Fruit fly (Drosophila melanogaster): ENCODE data around the gene XNP.
A peak's percentile ranks its signal among the peaks of the same experiment; 100 is the strongest.

XNP gene

DNA sequence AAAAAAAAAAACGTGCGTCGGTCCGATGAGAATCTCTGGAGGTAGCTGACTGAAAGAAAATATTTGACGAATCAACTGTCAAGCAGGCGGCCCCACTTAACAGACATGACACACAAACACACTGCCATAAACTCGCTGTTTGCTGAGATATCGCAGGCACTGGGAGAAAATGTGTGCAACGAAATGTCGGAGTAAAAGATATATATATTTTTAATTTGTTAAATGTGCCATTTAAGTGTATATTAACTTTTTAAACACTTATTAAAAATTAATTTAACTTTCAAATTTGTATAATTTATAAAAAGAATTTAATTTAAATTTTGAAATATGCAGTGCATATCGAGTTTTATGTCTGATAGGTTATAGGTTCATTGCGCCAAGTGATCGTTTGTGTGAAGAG lies 6.5 kb upstream of the XNP start (continued):
- TF ChIP-seq tup (GFP tag; optimal IDR thresholded peaks at IDR 0.05) (peak; percentile 37), lmd (GFP tag; IDR thresholded peaks at IDR 0.05) (peak; percentile 58), CG18619 (GFP tag; optimal IDR thresholded peaks at IDR 0.05) (no peak), CG13123 (GFP tag; optimal IDR thresholded peaks at IDR 0.05) (no peak), TFAM (GFP tag; optimal IDR thresholded peaks at IDR 0.05) (no peak), CG4404 (GFP tag; IDR thresholded peaks at IDR 0.05) (no peak), Hmx (GFP tag; optimal IDR thresholded peaks at IDR 0.05) (no peak), CG7372 (GFP tag; IDR thresholded peaks at IDR 0.05) (0 out of 2 replicates have a peak, but pooled peaks have one; percentile 9), row (GFP tag; IDR thresholded peaks at IDR 0.05) (peak; percentile 61; the same call in 2 of the 3 replicates), CG32772 (GFP tag; IDR thresholded peaks at IDR 0.05) (peak; percentile 48; the same call in 1 of the 2 replicates), CG12236 (GFP tag; optimal IDR thresholded peaks at IDR 0.05) (no peak), btn (GFP tag; optimal IDR thresholded peaks at IDR 0.05) (no peak), sqz (GFP tag; optimal IDR thresholded peaks at IDR 0.05) (peak; percentile 23), B-H2 (GFP tag; optimal IDR thresholded peaks at IDR 0.05) (no peak), dmrt99B (tag; optimal IDR thresholded peaks at IDR 0.05) (peak; percentile 81), Sry-β (GFP tag; optimal IDR thresholded peaks at IDR 0.05) (no peak), run (tag; optimal IDR thresholded peaks at IDR 0.05) (peak; percentile 14), rib (GFP tag; IDR thresholded peaks at IDR 0.05) (no peak), Dref (GFP tag; IDR thresholded peaks at IDR 0.05) (no peak), CTCF (GFP tag; optimal IDR thresholded peaks at IDR 0.05) (no peak), eyg (GFP tag; optimal IDR thresholded peaks at IDR 0.05) (no peak), Awh (GFP tag; IDR thresholded peaks at IDR 0.05) (peak; percentile 40; the same call in 1 of the 2 replicates), CG17359 (tag; optimal IDR thresholded peaks at IDR 0.05) (peak; percentile 76), psq (GFP tag; optimal IDR thresholded peaks at IDR 0.05) (no peak), wek (GFP tag; optimal IDR thresholded peaks at IDR 0.05) (peak; percentile 6), CG13624 (GFP tag; optimal IDR thresholded peaks at IDR 0.05) (no peak), CG34422 (GFP tag; IDR thresholded peaks at IDR 0.05) (peak; percentile 71; the same call in 1 of the 3 replicates), prd (optimal IDR thresholded peaks at IDR 0.05) (no peak), prd (GFP tag; IDR thresholded peaks at IDR 0.05) (peak; percentile 74), da (GFP tag; optimal IDR thresholded peaks at IDR 0.05) (no peak), CG4820 (GFP tag; optimal IDR thresholded peaks at IDR 0.05) (peak; percentile 56), CG2202 (tag; optimal IDR thresholded peaks at IDR 0.05) (no peak), croc (GFP tag; conservative IDR thresholded peaks at IDR 0.05) (peak; percentile 38; the same call in 1 of the 3 replicates), ttk (GFP tag; IDR thresholded peaks at IDR 0.05) (peak; percentile 67), salm (tag; optimal IDR thresholded peaks at IDR 0.05) (peak; percentile 27), dm (GFP tag; optimal IDR thresholded peaks at IDR 0.05) (no peak), CG5245 (GFP tag; optimal IDR thresholded peaks at IDR 0.05) (peak; percentile 63), bsh (GFP tag; optimal IDR thresholded peaks at IDR 0.05) (peak in 1 of 2 experiments; percentile 68), ara (GFP tag; IDR thresholded peaks at IDR 0.05) (peak; percentile 61; the same call in 1 of the 2 replicates), CG4328 (GFP tag; optimal IDR thresholded peaks at IDR 0.05) (peak; percentile 24), CG16863 (GFP tag; optimal IDR thresholded peaks at IDR 0.05) (no peak), CG1647 (GFP tag; optimal IDR thresholded peaks at IDR 0.05) (no peak), fd102C (GFP tag; optimal IDR thresholded peaks at IDR 0.05) (no peak), CG14860 (GFP tag; IDR thresholded peaks at IDR 0.05; ENCODE audit: partially characterized antibody) (no peak), CG12744 (GFP tag; optimal IDR thresholded peaks at IDR 0.05) (no peak), sim (GFP tag; IDR thresholded peaks at IDR 0.05) (no peak), ab (GFP tag; optimal IDR thresholded peaks at IDR 0.05) (no peak), CG3065 (GFP tag; optimal IDR thresholded peaks at IDR 0.05) (no peak), CG18764 (GFP tag; optimal IDR thresholded peaks at IDR 0.05) (peak; percentile 56), Spps (tag; optimal IDR thresholded peaks at IDR 0.05) (peak; percentile 54), Atf6 (GFP tag; IDR thresholded peaks at IDR 0.05) (no peak), CG33557 (GFP tag; optimal IDR thresholded peaks at IDR 0.05) (no peak), gcm2 (GFP tag; optimal IDR thresholded peaks at IDR 0.05) (no peak)

Data from whole organism, embryonic.